Fruit fly (Drosophila melanogaster) whole organism, embryonic: ENCODE results near the gene CG14269.

Experiments
- BEAF-32 ChIP-seq: fragments of 200-800 bp; sonication (Bioruptor generic); optimal IDR thresholded peaks from 3 replicates; lab custom pipeline; 2017; ENCODE audit warnings: missing biosample characterization, missing genetic modification characterization, mild to moderate bottlenecking, moderate library complexity, missing genetic modification reagents
- Bteb2 ChIP-seq: fragments of 200-800 bp; sonication (Bioruptor generic); optimal IDR thresholded peaks from 2 replicates; lab custom pipeline; 2016; ENCODE audit warnings: missing biosample characterization, missing genetic modification characterization
- CG10267 ChIP-seq: fragments of 200-800 bp; sonication (Bioruptor generic); optimal IDR thresholded peaks from 2 replicates; lab custom pipeline; 2018; ENCODE audit warnings: missing biosample characterization, mild to moderate bottlenecking, missing genetic modification characterization, moderate library complexity
- CG10274 ChIP-seq: fragments of 200-800 bp; sonication (Bioruptor generic); optimal IDR thresholded peaks from 3 replicates; lab custom pipeline; 2017; ENCODE audit warnings: missing biosample characterization, mild to moderate bottlenecking, missing genetic modification characterization
- CG11247 ChIP-seq: fragments of 200-800 bp; sonication (Bioruptor generic); IDR thresholded peaks from 2 replicates; pipeline ENCODE4 v1.3.6; 2022; ENCODE audit warnings: missing biosample characterization, missing genetic modification characterization
- CG11504 ChIP-seq: fragments of 200-800 bp; sonication (Bioruptor generic); optimal IDR thresholded peaks from 3 replicates; lab custom pipeline; 2019; ENCODE audit warnings: missing biosample characterization, mild to moderate bottlenecking, missing genetic modification characterization, moderate library complexity
- CG11695 ChIP-seq: fragments of 200-800 bp; sonication (Bioruptor generic); IDR thresholded peaks from 3 replicates; pipeline ENCODE4 v1.3.6; 2022; ENCODE audit warnings: missing biosample characterization, missing genetic modification characterization
- CG12769 ChIP-seq: fragments of 200-800 bp; sonication (Bioruptor generic); optimal IDR thresholded peaks from 2 replicates; lab custom pipeline; 2019; ENCODE audit warnings: missing biosample characterization, mild to moderate bottlenecking, missing genetic modification characterization, moderate library complexity
- CG13424 ChIP-seq: fragments of 200-800 bp; sonication (Bioruptor generic); optimal IDR thresholded peaks from 2 replicates; lab custom pipeline; 2019; ENCODE audit warnings: missing biosample characterization, mild to moderate bottlenecking, missing genetic modification characterization, moderate library complexity
- CG13775 ChIP-seq: fragments of 200-800 bp; sonication (Bioruptor generic); optimal IDR thresholded peaks from 3 replicates; lab custom pipeline; 2017; ENCODE audit warnings: missing biosample characterization, mild to moderate bottlenecking, missing genetic modification characterization
- CG13894 ChIP-seq: fragments of 200-800 bp; sonication (Bioruptor generic); optimal IDR thresholded peaks from 3 replicates; lab custom pipeline; 2018; ENCODE audit warnings: missing biosample characterization, mild to moderate bottlenecking, missing genetic modification characterization, moderate library complexity
- CG1529 ChIP-seq: fragments of 200-800 bp; sonication (Bioruptor generic); optimal IDR thresholded peaks from 3 replicates; lab custom pipeline; 2018; ENCODE audit warnings: missing biosample characterization, missing genetic modification characterization
- CG18262 ChIP-seq: fragments of 200-800 bp; optimal IDR thresholded peaks from 3 replicates; lab custom pipeline; 2019; ENCODE audit warnings: missing biosample characterization, mild to moderate bottlenecking, missing genetic modification characterization, moderate library complexity
- CG1832 ChIP-seq: fragments of 200-800 bp; sonication (Bioruptor generic); optimal IDR thresholded peaks from 2 replicates; lab custom pipeline; 2017; ENCODE audit warnings: missing biosample characterization, mild to moderate bottlenecking, missing genetic modification characterization, inconsistent platforms
- CG42726 ChIP-seq: fragments of 200-800 bp; sonication (Bioruptor generic); IDR thresholded peaks from 2 replicates; pipeline ENCODE4 v1.3.6; 2022; ENCODE audit warnings: missing biosample characterization, missing genetic modification characterization; ENCODE audit not compliant: partially characterized antibody
- CG7839 ChIP-seq: fragments of 200-800 bp; sonication (Bioruptor generic); optimal IDR thresholded peaks from 3 replicates; lab custom pipeline; 2018; ENCODE audit warnings: missing biosample characterization, mild to moderate bottlenecking, missing genetic modification characterization, moderate library complexity
- CG8281 ChIP-seq: fragments of 200-800 bp; sonication (Bioruptor generic); optimal IDR thresholded peaks from 2 replicates; lab custom pipeline; 2018; ENCODE audit warnings: missing biosample characterization, mild to moderate bottlenecking, missing genetic modification characterization, moderate library complexity
- Dip2 ChIP-seq: fragments of 200-800 bp; sonication (Bioruptor generic); IDR thresholded peaks from 2 replicates; pipeline ENCODE4 v1.3.6; 2022; ENCODE audit warnings: missing biosample characterization, missing genetic modification characterization
- Eip74EF ChIP-seq, 2 experiments: fragments of 200-800 bp in 1 of 2; fragments of >200 bp in 1 of 2; sonication (Bioruptor generic) in 1 of 2; optimal IDR thresholded peaks; 2 replicates each; lab custom pipeline; 2017 to 2019; ENCODE audit warnings: missing biosample characterization in 2 of 2, missing genetic modification characterization in 2 of 2, mild to moderate bottlenecking in 1 of 2, moderate library complexity in 1 of 2
- Gug ChIP-seq: fragments of 200-800 bp; sonication (Bioruptor generic); IDR thresholded peaks from 4 replicates; pipeline ENCODE4 v1.3.6; 2022; ENCODE audit warnings: missing biosample characterization, missing genetic modification characterization
- HLHmδ ChIP-seq: fragments of 200-800 bp; sonication (Bioruptor generic); optimal IDR thresholded peaks from 2 replicates; lab custom pipeline; 2018; ENCODE audit warnings: missing biosample characterization, mild to moderate bottlenecking, missing genetic modification characterization, moderate library complexity
- Jarid2 ChIP-seq: fragments of 200-800 bp; sonication (Bioruptor generic); optimal IDR thresholded peaks from 3 replicates; lab custom pipeline; 2017; ENCODE audit warnings: mild to moderate bottlenecking, missing biosample characterization, missing genetic modification reagents, missing genetic modification characterization
- MESR4 ChIP-seq: fragments of 200-800 bp; sonication (Bioruptor generic); optimal IDR thresholded peaks from 2 replicates; lab custom pipeline; 2018; ENCODE audit warnings: missing biosample characterization, mild to moderate bottlenecking, missing genetic modification characterization, moderate library complexity
- Tbp ChIP-seq: fragments of >200 bp; optimal IDR thresholded peaks from 2 replicates; lab custom pipeline; 2018; ENCODE audit warnings: missing biosample characterization, missing genetic modification characterization
- YL-1 ChIP-seq: fragments of 200-800 bp; sonication (Bioruptor generic); optimal IDR thresholded peaks from 3 replicates; lab custom pipeline; 2017; ENCODE audit warnings: missing biosample characterization, mild to moderate bottlenecking, missing genetic modification characterization
- amos ChIP-seq: fragments of 200-800 bp; sonication (Bioruptor generic); IDR thresholded peaks from 2 replicates; pipeline ENCODE4 v1.3.6; 2022; ENCODE audit warnings: missing biosample characterization, missing genetic modification characterization; ENCODE audit not compliant: partially characterized antibody
- chn ChIP-seq: fragments of 200-800 bp; sonication (Bioruptor generic); optimal IDR thresholded peaks from 2 replicates; lab custom pipeline; 2016; ENCODE audit warnings: missing biosample characterization, missing genetic modification characterization
- ems ChIP-seq: fragments of 200-800 bp; sonication (Bioruptor generic); optimal IDR thresholded peaks from 3 replicates; lab custom pipeline; 2016; ENCODE audit warnings: missing biosample characterization, missing genetic modification characterization
- eve ChIP-seq, 2 experiments: fragments of >200 bp; optimal IDR thresholded peaks; 2 replicates each; lab custom pipeline; 2017; ENCODE audit warnings: missing biosample characterization in 2 of 2, missing genetic modification characterization in 2 of 2
- fd96Cb ChIP-seq: fragments of 200-800 bp; sonication (Bioruptor generic); optimal IDR thresholded peaks from 2 replicates; lab custom pipeline; 2018; ENCODE audit warnings: missing biosample characterization, mild to moderate bottlenecking, missing genetic modification characterization, moderate library complexity
- fru ChIP-seq: fragments of >200 bp; optimal IDR thresholded peaks from 2 replicates; lab custom pipeline; 2017
- grau ChIP-seq: fragments of 200-800 bp; optimal IDR thresholded peaks from 3 replicates; lab custom pipeline; 2019; ENCODE audit warnings: missing biosample characterization, mild to moderate bottlenecking, missing genetic modification characterization, moderate library complexity
- hth ChIP-seq: fragments of >200 bp; optimal IDR thresholded peaks from 2 replicates; lab custom pipeline; 2017; ENCODE audit warnings: inconsistent platforms
- ind ChIP-seq: fragments of 200-800 bp; sonication (Bioruptor generic); optimal IDR thresholded peaks from 3 replicates; lab custom pipeline; 2016; ENCODE audit warnings: missing biosample characterization, missing genetic modification characterization
- inv ChIP-seq: fragments of 200-800 bp; sonication (Bioruptor generic); IDR thresholded peaks from 2 replicates; pipeline ENCODE4 v1.3.6; 2022; ENCODE audit warnings: missing biosample characterization, missing genetic modification characterization; ENCODE audit not compliant: partially characterized antibody
- jigr1 ChIP-seq: fragments of 200-800 bp; sonication (Bioruptor generic); IDR thresholded peaks from 3 replicates; pipeline ENCODE4 v1.3.6; 2022; ENCODE audit warnings: missing biosample characterization, missing genetic modification characterization
- lab ChIP-seq: fragments of 200-800 bp; sonication (Bioruptor generic); optimal IDR thresholded peaks from 3 replicates; lab custom pipeline; 2017; ENCODE audit warnings: missing biosample characterization, missing genetic modification characterization, mild to moderate bottlenecking, moderate library complexity, missing genetic modification reagents
- mld ChIP-seq: fragments of 200-800 bp; sonication (Bioruptor generic); IDR thresholded peaks from 3 replicates; pipeline ENCODE4 v1.3.6; 2022; ENCODE audit warnings: missing biosample characterization, missing genetic modification characterization; ENCODE audit not compliant: partially characterized antibody
- nerfin-1 ChIP-seq: fragments of 200-800 bp; sonication (Bioruptor generic); optimal IDR thresholded peaks from 3 replicates; lab custom pipeline; 2019; ENCODE audit warnings: missing biosample characterization, mild to moderate bottlenecking, missing genetic modification characterization, moderate library complexity
- odd ChIP-seq: fragments of 200-800 bp; sonication (Bioruptor generic); optimal IDR thresholded peaks from 2 replicates; lab custom pipeline; 2017; ENCODE audit warnings: missing biosample characterization, mild to moderate bottlenecking, missing genetic modification characterization
- phol ChIP-seq: fragments of 200-800 bp; sonication (Bioruptor generic); optimal IDR thresholded peaks from 3 replicates; lab custom pipeline; 2018; ENCODE audit warnings: missing biosample characterization, mild to moderate bottlenecking, missing genetic modification characterization, moderate library complexity
- prd ChIP-seq, 3 experiments: fragments of >200 bp in 2 of 3; fragments of 200-800 bp in 1 of 3; sonication (Bioruptor generic) in 1 of 3; optimal IDR thresholded peaks in 2 of 3; IDR thresholded peaks in 1 of 3; 2 replicates in 2 of 3; 3 replicates in 1 of 3; pipeline versions ENCODE4 v1.3.6 to Lab custom; 2017 to 2022; ENCODE audit warnings: missing biosample characterization in 1 of 3, missing genetic modification characterization in 1 of 3
- sens-2 ChIP-seq: fragments of 200-800 bp; sonication (Bioruptor generic); IDR thresholded peaks from 2 replicates; pipeline ENCODE4 v1.3.6; 2022; ENCODE audit warnings: missing biosample characterization, missing genetic modification characterization
- sim ChIP-seq: fragments of 200-800 bp; sonication (Bioruptor generic); IDR thresholded peaks from 2 replicates; pipeline ENCODE4 v1.3.6; 2022; ENCODE audit warnings: missing biosample characterization, missing genetic modification characterization
- trh ChIP-seq: fragments of 200-800 bp; sonication (Bioruptor generic); optimal IDR thresholded peaks from 2 replicates; lab custom pipeline; 2016; ENCODE audit warnings: missing biosample characterization, missing genetic modification characterization
- zf30C ChIP-seq: fragments of 200-800 bp; sonication (Bioruptor generic); optimal IDR thresholded peaks from 3 replicates; lab custom pipeline; 2018; ENCODE audit warnings: missing biosample characterization, mild to moderate bottlenecking, missing genetic modification characterization
- zfh1 ChIP-seq: fragments of 200-800 bp; sonication (Bioruptor generic); IDR thresholded peaks from 3 replicates; pipeline ENCODE4 v1.3.6; 2022; ENCODE audit warnings: missing biosample characterization, missing genetic modification characterization

CG14269 gene

DNA sequence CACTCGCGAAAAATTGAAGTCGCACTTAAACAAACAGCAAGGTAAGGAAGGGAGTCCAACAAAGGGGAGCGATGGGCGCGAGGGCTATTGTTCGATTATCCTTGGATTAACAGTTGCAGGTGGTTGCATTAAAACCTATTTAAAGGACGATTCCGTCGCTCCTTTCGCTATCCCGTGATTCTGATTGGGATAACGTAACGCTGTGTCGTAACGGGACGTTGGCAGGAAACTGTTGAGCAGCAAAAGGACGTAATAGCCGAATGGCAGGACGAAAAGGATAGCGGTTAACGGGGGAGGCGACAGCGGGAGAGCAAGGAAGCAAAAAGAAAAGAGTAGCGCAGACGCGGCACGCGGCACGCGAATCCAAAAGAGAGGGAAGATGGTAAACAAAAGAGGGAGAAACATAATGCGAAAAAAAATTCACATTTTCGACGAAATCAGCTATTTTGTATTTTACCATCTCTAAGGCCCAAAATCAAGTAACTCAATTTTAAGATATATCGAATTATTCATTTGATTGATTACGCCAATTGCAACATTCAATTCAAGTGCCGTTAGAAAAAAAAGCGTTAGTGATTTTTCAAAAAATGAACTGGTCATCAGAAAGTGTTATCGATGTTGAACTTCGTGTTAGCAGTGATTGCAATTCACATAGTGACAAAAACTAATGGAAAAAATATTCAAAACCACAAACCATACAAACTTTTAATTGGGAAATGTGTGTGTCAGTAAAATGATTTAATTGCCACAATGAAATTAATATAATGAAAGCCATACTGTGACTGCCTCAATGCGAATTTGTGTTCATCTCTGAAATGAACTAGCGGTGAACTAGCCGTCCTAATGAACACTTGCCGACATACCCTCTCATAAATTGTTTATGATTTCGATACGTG is 46.8 kb upstream of the CG14269 start, which contains the start of the genes CG10804 and CG10802 (continued):
- peak; percentile 83 for TF ChIP-seq chn
- no peak for TF ChIP-seq YL-1 (GFP tag; lab: Kevin White, UChicago)
- peak; percentile 73 for TF ChIP-seq CG13775 (GFP tag; lab: Kevin White, UChicago)
- peak; percentile 85 for TF ChIP-seq ind
- TF ChIP-seq CG10274, result peak; percentile 9
- peak; percentile 79 for TF ChIP-seq lab (GFP tag; lab: Kevin White, UChicago)
- TF ChIP-seq prd (optimal IDR thresholded peaks at IDR 0.05; lab: Kevin White, UChicago), result no peak
- TF ChIP-seq prd (GFP tag; IDR thresholded peaks at IDR 0.05; lab: Robert Waterston, UW), result peak; percentile 91
- peak; percentile 77 for TF ChIP-seq CG11247 (GFP tag; lab: Robert Waterston, UW)
- no peak for TF ChIP-seq fru (lab: Kevin White, UChicago)
- no peak for TF ChIP-seq CG8281
- no peak for TF ChIP-seq odd (GFP tag; lab: Kevin White, UChicago)
- TF ChIP-seq ems (GFP tag; lab: Kevin White, UChicago), result peak; percentile 83
- peak; percentile 7 for TF ChIP-seq CG1529 (GFP tag; lab: Kevin White, UChicago)
- TF ChIP-seq jigr1 (GFP tag; lab: Robert Waterston, UW), result peak; percentile 57; the same call in 1 of the 3 replicates
- no peak for TF ChIP-seq CG11504 (tag; lab: Kevin White, UChicago)
- TF ChIP-seq CG11695, result peak; percentile 67; the same call in 2 of the 3 replicates
- no peak for TF ChIP-seq CG12769
- TF ChIP-seq CG13894 (tag; lab: Kevin White, UChicago), result no peak
- TF ChIP-seq mld, result no peak
- TF ChIP-seq Bteb2 (GFP tag; lab: Kevin White, UChicago), result peak; percentile 70
- peak; percentile 39 for TF ChIP-seq MESR4 (GFP tag; lab: Kevin White, UChicago)
- TF ChIP-seq CG42726, result no peak
- peak; percentile 54 for TF ChIP-seq nerfin-1 (tag; lab: Kevin White, UChicago)
- TF ChIP-seq grau (tag; lab: Kevin White, UChicago), result peak; percentile 75
- no peak for TF ChIP-seq Jarid2
- peak; percentile 67 for TF ChIP-seq inv
- no peak for TF ChIP-seq CG7839 (tag; lab: Kevin White, UChicago)
- TF ChIP-seq HLHmδ (GFP tag; lab: Kevin White, UChicago), result no peak
- TF ChIP-seq Tbp (GFP tag; lab: Kevin White, UChicago), result no peak
- TF ChIP-seq CG18262 (tag; lab: Kevin White, UChicago), result peak; percentile 72
- TF ChIP-seq Dip2 (GFP tag; lab: Robert Waterston, UW), result no peak
- TF ChIP-seq trh, result no peak
- peak; percentile 29 for TF ChIP-seq CG1832 (GFP tag; lab: Kevin White, UChicago)
- peak; percentile 51; the same call in 1 of the 2 replicates for TF ChIP-seq sens-2
- TF ChIP-seq zfh1, result peak; percentile 90
- peak; percentile 85 for TF ChIP-seq BEAF-32 (GFP tag; lab: Kevin White, UChicago)
- no peak for TF ChIP-seq Eip74EF (GFP tag; optimal IDR thresholded peaks at IDR 0.05; lab: Kevin White, UChicago)
- no peak for TF ChIP-seq zf30C (GFP tag; lab: Kevin White, UChicago)
- no peak for TF ChIP-seq hth
- peak; percentile 78 for TF ChIP-seq phol (tag; lab: Kevin White, UChicago)
- peak; percentile 74 for TF ChIP-seq CG13424
- peak; percentile 83 for TF ChIP-seq Gug (GFP tag; lab: Robert Waterston, UW)
- TF ChIP-seq amos, result peak; percentile 69
- TF ChIP-seq CG10267, result peak; percentile 67
- TF ChIP-seq eve (GFP tag; optimal IDR thresholded peaks at IDR 0.05; lab: Kevin White, UChicago), result no peak
- peak; percentile 78 for TF ChIP-seq sim (GFP tag; lab: Robert Waterston, UW)
- TF ChIP-seq fd96Cb (tag; lab: Kevin White, UChicago), result peak; percentile 60
